Worm (Caenorhabditis elegans): ENCODE data around the gene R09D1.12.

DNA sequence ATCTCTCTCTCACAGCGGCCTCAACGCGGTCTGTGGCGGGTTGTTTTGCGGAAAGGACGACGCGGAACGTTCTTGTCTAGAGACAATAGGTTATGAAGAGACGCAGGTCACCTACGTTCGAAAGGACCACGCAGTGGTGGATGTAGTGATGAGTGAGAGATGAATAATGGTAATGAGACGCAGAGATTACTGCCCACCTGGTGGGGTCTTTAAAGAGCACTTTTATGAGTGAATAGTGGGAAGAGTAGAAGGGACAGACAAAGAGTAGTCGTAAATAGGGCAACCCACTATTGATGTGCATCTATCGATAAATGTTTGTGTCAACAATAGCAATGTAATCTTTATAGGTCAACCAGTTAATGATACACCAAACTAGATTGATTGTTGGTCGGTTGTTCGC is 39.0 kb upstream of the R09D1.12 start:
- no peak for TF ChIP-seq zag-1 (tag; optimal IDR thresholded peaks at IDR 0.05)
- no peak for TF ChIP-seq skn-1 (tag; optimal IDR thresholded peaks at IDR 0.05)
- no peak for TF ChIP-seq vab-15 (tag; optimal IDR thresholded peaks at IDR 0.05)
- TF ChIP-seq fkh-10 (GFP tag; optimal IDR thresholded peaks at IDR 0.05): no peak
- no peak for TF ChIP-seq nhr-20 (tag; optimal IDR thresholded peaks at IDR 0.05)
- no peak for TF ChIP-seq ama-1 (optimal IDR thresholded peaks at IDR 0.05)
- TF ChIP-seq ces-1 (GFP tag; optimal IDR thresholded peaks at IDR 0.05): no peak
- no peak for TF ChIP-seq unc-86 (tag; optimal IDR thresholded peaks at IDR 0.05)

Data from whole organism, L1 larva.